Fruit fly (Drosophila melanogaster) Kc167 (cell line): ENCODE data around the gene loh.

Source experiments
- Myc ChIP-seq: fragments of >200 bp; optimal IDR thresholded peaks from 2 replicates; lab custom pipeline; 2017; ENCODE audit warnings: missing external identifiers
- Sin3A ChIP-seq: fragments of >200 bp; optimal IDR thresholded peaks from 2 replicates; lab custom pipeline; 2018; ENCODE audit warnings: missing external identifiers
- h ChIP-seq: fragments of >200 bp; optimal IDR thresholded peaks from 3 replicates; lab custom pipeline; 2018; ENCODE audit warnings: missing external identifiers
- insv ChIP-seq: fragments of >200 bp; optimal IDR thresholded peaks from 3 replicates; lab custom pipeline; 2018; ENCODE audit warnings: missing external identifiers
- psq ChIP-seq: fragments of >200 bp; optimal IDR thresholded peaks from 2 replicates; lab custom pipeline; 2017; ENCODE audit warnings: missing external identifiers
- ttk ChIP-seq: sonication (Bioruptor generic); optimal IDR thresholded peaks from 2 replicates; lab custom pipeline; 2017; ENCODE audit warnings: missing external identifiers

Gene loh

dm6 chr2L:10483073-10483472, 40.7 kb downstream of the loh start, which contains the start of gene Grip75:
Grip75 (plus strand) TSS chr2L:10483295.
- TF ChIP-seq Myc (lab: Kevin White, UChicago) = no peak

- TF ChIP-seq h (lab: Kevin White, UChicago) (no peak), Sin3A (no peak), psq (lab: Kevin White, UChicago) (no peak), ttk (lab: Kevin White, UChicago) (no peak)
Measured at dm6 chr2L:10488484-10489223, 46.3 kb downstream of the loh start, which contains the start of the genes Cog4 and CG6144. Cog4 (minus strand) TSS chr2L:10488622. CG6144 (plus strand) TSS chr2L:10488694.

- TF ChIP-seq psq (lab: Kevin White, UChicago) (no peak), Sin3A (no peak), insv (lab: Kevin White, UChicago) (no peak), ttk (lab: Kevin White, UChicago) (no peak), Myc (lab: Kevin White, UChicago) (no peak), h (lab: Kevin White, UChicago) (no peak)
Measured at dm6 chr2L:10491354-10491753, 49.0 kb downstream of the loh start, which contains the start of gene CG13144. CG13144 (minus strand) TSS chr2L:10491454.

- no peak for TF ChIP-seq psq (lab: Kevin White, UChicago)
- no peak for TF ChIP-seq insv (lab: Kevin White, UChicago)
- TF ChIP-seq ttk (lab: Kevin White, UChicago) = no peak
- TF ChIP-seq h (lab: Kevin White, UChicago) = no peak
- TF ChIP-seq Sin3A = no peak
- TF ChIP-seq Myc (lab: Kevin White, UChicago) = no peak
Measured at dm6 chr2L:10495495-10495894, 53.2 kb downstream of the loh start.

- no peak for TF ChIP-seq h (lab: Kevin White, UChicago)
- no peak for TF ChIP-seq insv (lab: Kevin White, UChicago)
- TF ChIP-seq Myc (lab: Kevin White, UChicago) = no peak
- TF ChIP-seq Sin3A = no peak
- no peak for TF ChIP-seq ttk (lab: Kevin White, UChicago)
- no peak for TF ChIP-seq psq (lab: Kevin White, UChicago)
Measured at dm6 chr2L:10496338-10496737, 54.0 kb downstream of the loh start.

- TF ChIP-seq h (lab: Kevin White, UChicago) = no peak
- no peak for TF ChIP-seq insv (lab: Kevin White, UChicago)
- TF ChIP-seq Myc (lab: Kevin White, UChicago) = no peak
- no peak for TF ChIP-seq psq (lab: Kevin White, UChicago)
- no peak for TF ChIP-seq Sin3A
- TF ChIP-seq ttk (lab: Kevin White, UChicago) = no peak
Measured at dm6 chr2L:10497106-10497800, 54.9 kb downstream of the loh start.

- TF ChIP-seq ttk (lab: Kevin White, UChicago) (no peak), h (lab: Kevin White, UChicago) (no peak), Myc (lab: Kevin White, UChicago) (no peak), psq (lab: Kevin White, UChicago) (no peak)
Measured at dm6 chr2L:10499608-10500007, 57.3 kb downstream of the loh start.
